Worm (Caenorhabditis elegans) whole organism, L1 larva: ENCODE results near the gene eco-1.

Experiments used
- C16A3.4 ChIP-seq: fragments of 150-350 bp; optimal IDR thresholded peaks from 2 replicates; lab custom pipeline; 2014; ENCODE audit warnings: missing biosample characterization, missing genetic modification characterization
- F16B12.6 ChIP-seq: fragments of 150-350 bp; optimal IDR thresholded peaks from 2 replicates; lab custom pipeline; 2014; ENCODE audit warnings: missing biosample characterization, missing genetic modification characterization
- ama-1 ChIP-seq: fragments of 150-350 bp; optimal IDR thresholded peaks from 2 replicates; lab custom pipeline; 2014
- blmp-1 ChIP-seq: fragments of 150-350 bp; optimal IDR thresholded peaks from 2 replicates; lab custom pipeline; 2014; ENCODE audit warnings: missing biosample characterization, missing genetic modification characterization
- ceh-8 ChIP-seq: fragments of 200-800 bp; sonication (Bioruptor generic); optimal IDR thresholded peaks from 2 replicates; lab custom pipeline; 2018; ENCODE audit warnings: mild to moderate bottlenecking, missing genetic modification characterization, moderate library complexity, missing compliant biosample characterization
- ceh-82 ChIP-seq, 3 experiments: fragments of 150-350 bp in 1 of 3; sonication (generic microtip) in 2 of 3; optimal IDR thresholded peaks; 2 replicates each; lab custom pipeline; 2014 to 2017; ENCODE audit warnings: missing biosample characterization in 3 of 3, missing genetic modification characterization in 3 of 3
- dpl-1 ChIP-seq, 3 experiments: fragments of 150-350 bp in 2 of 3; sonication (generic microtip) in 1 of 3; optimal IDR thresholded peaks; 2 replicates each; lab custom pipeline; 2014 to 2017; ENCODE audit warnings: missing biosample characterization in 3 of 3, missing genetic modification characterization in 3 of 3, missing genetic modification reagents in 3 of 3
- dsc-1 ChIP-seq: sonication (generic microtip); optimal IDR thresholded peaks from 2 replicates; lab custom pipeline; 2016; ENCODE audit warnings: mild to moderate bottlenecking, missing genetic modification characterization, missing compliant biosample characterization
- efl-1 ChIP-seq, 4 experiments: fragments of 150-350 bp; optimal IDR thresholded peaks in 3 of 4; peaks in 1 of 4; 1 replicate in 1 of 4; 2 replicates in 3 of 4; lab custom pipeline; 2014; ENCODE audit warnings: missing biosample characterization in 2 of 4, missing genetic modification characterization in 2 of 4, missing genetic modification reagents in 2 of 4
- efl-3 ChIP-seq: fragments of 200-800 bp; sonication (Bioruptor generic); optimal IDR thresholded peaks from 2 replicates; lab custom pipeline; 2018; ENCODE audit warnings: mild to moderate bottlenecking, missing genetic modification characterization, missing compliant biosample characterization
- egl-13 ChIP-seq: sonication (generic microtip); optimal IDR thresholded peaks from 2 replicates; lab custom pipeline; 2016; ENCODE audit warnings: missing genotype, missing genetic modification reagents, missing genetic modification characterization, missing compliant biosample characterization
- egl-27 ChIP-seq, 2 experiments: fragments of 150-350 bp in 1 of 2; sonication (generic microtip); optimal IDR thresholded peaks; 3 replicates each; lab custom pipeline; 2017 to 2018; ENCODE audit warnings: missing biosample characterization in 2 of 2, missing genetic modification characterization in 2 of 2, missing genetic modification reagents in 2 of 2
- elt-3 ChIP-seq, 6 experiments: fragments of 150-350 bp in 1 of 6; sonication (generic microtip); optimal IDR thresholded peaks; 2 replicates each; lab custom pipeline; 2017 to 2018; ENCODE audit warnings: missing biosample characterization in 6 of 6, missing genetic modification characterization in 6 of 6, inconsistent platforms in 1 of 6
- hpl-2 ChIP-seq: fragments of 150-350 bp; optimal IDR thresholded peaks from 2 replicates; lab custom pipeline; 2014; ENCODE audit warnings: missing biosample characterization, missing genetic modification reagents, missing genetic modification characterization
- isw-1 ChIP-seq: fragments of 200-800 bp; sonication (Bioruptor generic); IDR thresholded peaks from 2 replicates; pipeline ENCODE4 v1.3.6; 2022; ENCODE audit warnings: missing genetic modification characterization, missing compliant biosample characterization
- jun-1 ChIP-seq: fragments of 150-350 bp; optimal IDR thresholded peaks from 2 replicates; lab custom pipeline; 2014; ENCODE audit warnings: missing biosample characterization, missing genetic modification reagents, missing genetic modification characterization
- lin-13 ChIP-seq: fragments of 150-350 bp; optimal IDR thresholded peaks from 2 replicates; lab custom pipeline; 2014; ENCODE audit warnings: missing biosample characterization, missing genetic modification reagents, missing genetic modification characterization
- lin-14 ChIP-seq: fragments of 200-800 bp; sonication (Bioruptor generic); optimal IDR thresholded peaks from 2 replicates; lab custom pipeline; 2018; ENCODE audit warnings: mild to moderate bottlenecking, missing genetic modification characterization, moderate library complexity, missing compliant biosample characterization
- lin-15B ChIP-seq: fragments of 150-350 bp; sonication (generic microtip); optimal IDR thresholded peaks from 3 replicates; lab custom pipeline; 2014; ENCODE audit warnings: missing biosample characterization, missing genetic modification characterization
- lin-35 ChIP-seq, 2 experiments: fragments of 150-350 bp; optimal IDR thresholded peaks; 2 replicates each; lab custom pipeline; 2014; ENCODE audit warnings: missing biosample characterization in 2 of 2, missing genetic modification characterization in 2 of 2, missing genetic modification reagents in 2 of 2
- lsy-2 ChIP-seq, 2 experiments: fragments of 150-350 bp; optimal IDR thresholded peaks; 2 replicates each; lab custom pipeline; 2014; ENCODE audit warnings: missing biosample characterization in 2 of 2, missing genetic modification characterization in 2 of 2
- mdl-1 ChIP-seq, 2 experiments: fragments of 150-350 bp; optimal IDR thresholded peaks; 2 replicates each; lab custom pipeline; 2014 to 2017; ENCODE audit warnings: missing biosample characterization in 2 of 2, missing genetic modification characterization in 2 of 2, inconsistent platforms in 1 of 2
- mep-1 ChIP-seq: fragments of 150-350 bp; optimal IDR thresholded peaks from 2 replicates; lab custom pipeline; 2014; ENCODE audit warnings: missing biosample characterization, missing genetic modification characterization
- nhr-20 ChIP-seq: sonication (generic microtip); optimal IDR thresholded peaks from 2 replicates; lab custom pipeline; 2016; ENCODE audit warnings: mild to moderate bottlenecking, missing genetic modification characterization, missing compliant biosample characterization
- nhr-47 ChIP-seq: sonication (generic microtip); optimal IDR thresholded peaks from 2 replicates; lab custom pipeline; 2016; ENCODE audit warnings: mild to moderate bottlenecking, missing genetic modification characterization, moderate library complexity, missing compliant biosample characterization
- nhr-71 ChIP-seq: sonication (generic microtip); optimal IDR thresholded peaks from 2 replicates; lab custom pipeline; 2016; ENCODE audit warnings: mild to moderate bottlenecking, missing genetic modification characterization, moderate library complexity, missing compliant biosample characterization
- nhr-77 ChIP-seq: fragments of 150-350 bp; optimal IDR thresholded peaks from 2 replicates; lab custom pipeline; 2014; ENCODE audit warnings: missing biosample characterization, missing genetic modification characterization
- nhr-85 ChIP-seq: sonication (generic microtip); peaks from one replicate; lab custom pipeline; 2016; ENCODE audit warnings: missing genetic modification characterization, inconsistent platforms, missing compliant biosample characterization
- rnt-1 ChIP-seq: sonication (generic microtip); optimal IDR thresholded peaks from 2 replicates; lab custom pipeline; 2016; ENCODE audit warnings: mild to moderate bottlenecking, missing genetic modification characterization, moderate library complexity, missing compliant biosample characterization
- snu-23 ChIP-seq: sonication (generic microtip); optimal IDR thresholded peaks from 2 replicates; lab custom pipeline; 2016; ENCODE audit warnings: missing genetic modification characterization, missing compliant biosample characterization
- sptf-1 ChIP-seq: fragments of 150-350 bp; optimal IDR thresholded peaks from 2 replicates; lab custom pipeline; 2014; ENCODE audit warnings: missing biosample characterization, missing genetic modification characterization
- swsn-7 ChIP-seq: sonication (generic microtip); optimal IDR thresholded peaks from 2 replicates; lab custom pipeline; 2016; ENCODE audit warnings: missing genetic modification characterization, missing compliant biosample characterization
- tbx-2 ChIP-seq: sonication (generic microtip); optimal IDR thresholded peaks from 2 replicates; lab custom pipeline; 2016; ENCODE audit warnings: missing genetic modification characterization, missing compliant biosample characterization
- unc-130 ChIP-seq: fragments of 150-350 bp; optimal IDR thresholded peaks from 2 replicates; lab custom pipeline; 2017; ENCODE audit warnings: missing biosample characterization, missing genetic modification characterization, inconsistent platforms
- unc-30 ChIP-seq: sonication (generic microtip); optimal IDR thresholded peaks from 2 replicates; lab custom pipeline; 2017; ENCODE audit warnings: missing biosample characterization, missing genetic modification characterization
- unc-62 ChIP-seq: fragments of 150-350 bp; optimal IDR thresholded peaks from 2 replicates; lab custom pipeline; 2014; ENCODE audit warnings: missing biosample characterization, missing genetic modification reagents, missing genetic modification characterization
- unc-86 ChIP-seq: sonication (generic microtip); optimal IDR thresholded peaks from 2 replicates; lab custom pipeline; 2016; ENCODE audit warnings: missing genetic modification characterization, missing compliant biosample characterization
- xbp-1 ChIP-seq: sonication (generic microtip); optimal IDR thresholded peaks from 2 replicates; lab custom pipeline; 2016; ENCODE audit warnings: missing genetic modification characterization, missing compliant biosample characterization
- ztf-11 ChIP-seq, 2 experiments: sonication (generic microtip); optimal IDR thresholded peaks; 2 replicates each; lab custom pipeline; 2016 to 2017; ENCODE audit warnings: missing genetic modification characterization in 2 of 2, missing biosample characterization in 1 of 2, missing compliant biosample characterization in 1 of 2

Gene eco-1

ce11 chrIII:7358627-7359026, 268 bp downstream of the eco-1 start:
- TF ChIP-seq isw-1 (GFP tag; lab: Robert Waterston, UW) (no peak), nhr-20 (tag; lab: Kevin White, UChicago) (peak; percentile 58), snu-23 (GFP tag; lab: Kevin White, UChicago) (peak; percentile 17), ceh-82 (tag; optimal IDR thresholded peaks at IDR 0.05; lab: Kevin White, UChicago) (no peak), lin-14 (peak; percentile 56), elt-3 (tag; optimal IDR thresholded peaks at IDR 0.05; lab: Kevin White, UChicago) (peak in 1 of 6 experiments; percentile 20)

- peak; percentile 56 for TF ChIP-seq nhr-71 (tag; lab: Kevin White, UChicago)
- TF ChIP-seq sptf-1 (tag; lab: Kevin White, UChicago), result no peak
- peak; percentile 82 for TF ChIP-seq mep-1 (tag; lab: Kevin White, UChicago)
- peak; percentile 33 to 65 (median 47) for TF ChIP-seq dpl-1 (GFP tag; optimal IDR thresholded peaks at IDR 0.05; lab: Kevin White, UChicago)
- TF ChIP-seq tbx-2 (tag; lab: Kevin White, UChicago), result peak; percentile 9
- TF ChIP-seq C16A3.4, result peak; percentile 24
- peak; percentile 35 for TF ChIP-seq nhr-47 (tag; lab: Kevin White, UChicago)
- TF ChIP-seq unc-62 (GFP tag; lab: Kevin White, UChicago), result no peak
- peak; percentile 37 for TF ChIP-seq swsn-7 (tag; lab: Kevin White, UChicago)
- peak; percentile 5 for TF ChIP-seq dsc-1 (tag; lab: Kevin White, UChicago)
- TF ChIP-seq nhr-77 (tag; lab: Kevin White, UChicago), result no peak
- TF ChIP-seq unc-130 (tag; lab: Kevin White, UChicago), result peak; percentile 33
- no peak for TF ChIP-seq egl-13 (tag; lab: Kevin White, UChicago)
- TF ChIP-seq ama-1 (lab: Kevin White, UChicago), result no peak
- peak; percentile 4; the same call in 1 of the 2 replicates for TF ChIP-seq isw-1 (GFP tag; lab: Robert Waterston, UW)
- no peak for TF ChIP-seq unc-30 (tag; lab: Kevin White, UChicago)
- peak; percentile 52 for TF ChIP-seq lin-14
- TF ChIP-seq egl-27 (tag; optimal IDR thresholded peaks at IDR 0.05; lab: Kevin White, UChicago), result no peak
- peak; percentile 64 to 68 for TF ChIP-seq lin-35 (GFP tag; optimal IDR thresholded peaks at IDR 0.05; lab: Kevin White, UChicago)
- TF ChIP-seq ceh-8, result no peak
- TF ChIP-seq blmp-1 (tag; lab: Kevin White, UChicago), result peak; percentile 44
- peak; percentile 23 for TF ChIP-seq rnt-1 (tag; lab: Kevin White, UChicago)
- TF ChIP-seq lsy-2 (tag; optimal IDR thresholded peaks at IDR 0.05; lab: Kevin White, UChicago), result peak; percentile 63 to 64
- peak in 1 of 3 experiments; percentile 18 for TF ChIP-seq ceh-82 (tag; optimal IDR thresholded peaks at IDR 0.05; lab: Kevin White, UChicago)
- TF ChIP-seq nhr-20 (tag; lab: Kevin White, UChicago), result peak; percentile 51
- TF ChIP-seq unc-86 (tag; lab: Kevin White, UChicago), result peak; percentile 92
- peak; percentile 52 to 64 for TF ChIP-seq efl-1 (optimal IDR thresholded peaks at IDR 0.05; lab: Kevin White, UChicago)
- TF ChIP-seq efl-1 (GFP tag; optimal IDR thresholded peaks at IDR 0.05 in 1 of 2; lab: Kevin White, UChicago), result peak; percentile 63 to 96
- peak; percentile 56 for TF ChIP-seq nhr-85 (tag; lab: Kevin White, UChicago)
- no peak for TF ChIP-seq jun-1 (tag; lab: Kevin White, UChicago)
- no peak for TF ChIP-seq lin-15B (tag; lab: Kevin White, UChicago)
- TF ChIP-seq F16B12.6, result peak; percentile 92
- peak in 1 of 6 experiments; percentile 1 for TF ChIP-seq elt-3 (tag; optimal IDR thresholded peaks at IDR 0.05; lab: Kevin White, UChicago)
- TF ChIP-seq mdl-1 (tag; optimal IDR thresholded peaks at IDR 0.05; lab: Kevin White, UChicago), result peak in 1 of 2 experiments; percentile 61
- no peak for TF ChIP-seq ztf-11 (tag; optimal IDR thresholded peaks at IDR 0.05; lab: Kevin White, UChicago)
- peak; percentile 35 for TF ChIP-seq xbp-1 (tag; lab: Kevin White, UChicago)
- TF ChIP-seq hpl-2, result no peak
- peak; percentile 61 for TF ChIP-seq snu-23 (GFP tag; lab: Kevin White, UChicago)
- no peak for TF ChIP-seq efl-3 (GFP tag; lab: Kevin White, UChicago)
Measured at ce11 chrIII:7357356-7357755, 1.5 kb downstream of the eco-1 start, which contains the start of gene F08F8.10. TSS of gene F08F8.10 (minus strand) at chrIII:7357393.

- TF ChIP-seq lin-13 (GFP tag; lab: Kevin White, UChicago) (no peak), F16B12.6 (peak; percentile 45), lin-35 (GFP tag; optimal IDR thresholded peaks at IDR 0.05; lab: Kevin White, UChicago) (peak in 1 of 2 experiments; percentile 1)
Measured at ce11 chrIII:7353871-7354270, 5.0 kb downstream of the eco-1 start, which contains the start of gene F08F8.9. TSS of gene F08F8.9 (minus strand) at chrIII:7353971.
